Fruit fly (Drosophila melanogaster) whole organism, embryonic: ENCODE results near the gene CG12674.

Experiments used
- CG10565 ChIP-seq: fragments of 200-800 bp; sonication (Bioruptor generic); optimal IDR thresholded peaks from 3 replicates; lab custom pipeline; 2016; ENCODE audit warnings: missing biosample characterization, mild to moderate bottlenecking, missing genetic modification characterization
- CG15514 ChIP-seq: fragments of 200-800 bp; sonication (Bioruptor generic); optimal IDR thresholded peaks from 3 replicates; lab custom pipeline; 2017; ENCODE audit warnings: missing biosample characterization, missing genetic modification characterization, mild to moderate bottlenecking, moderate library complexity, missing genetic modification reagents
- CG9437 ChIP-seq: fragments of 200-800 bp; sonication (Bioruptor generic); optimal IDR thresholded peaks from 2 replicates; lab custom pipeline; 2018; ENCODE audit warnings: missing biosample characterization, mild to moderate bottlenecking, missing genetic modification characterization
- D19B ChIP-seq: fragments of 200-800 bp; sonication (Bioruptor generic); optimal IDR thresholded peaks from 2 replicates; lab custom pipeline; 2017; ENCODE audit warnings: missing biosample characterization, mild to moderate bottlenecking, missing genetic modification characterization
- hth ChIP-seq: fragments of >200 bp; optimal IDR thresholded peaks from 2 replicates; lab custom pipeline; 2017; ENCODE audit warnings: inconsistent platforms
- psq ChIP-seq: fragments of 200-800 bp; sonication (Bioruptor generic); optimal IDR thresholded peaks from 2 replicates; lab custom pipeline; 2017; ENCODE audit warnings: missing biosample characterization, missing genetic modification characterization
- sisA ChIP-seq: fragments of 200-800 bp; sonication (Bioruptor generic); IDR thresholded peaks from 2 replicates; pipeline ENCODE4 v1.3.6; 2022; ENCODE audit warnings: missing biosample characterization, missing genetic modification characterization

- TF ChIP-seq D19B (GFP tag; lab: Kevin White, UChicago) (no peak), hth (lab: Kevin White, UChicago) (no peak), CG10565 (no peak), sisA (no peak), psq (GFP tag; lab: Kevin White, UChicago) (no peak), CG15514 (no peak), CG9437 (GFP tag; lab: Kevin White, UChicago) (no peak)
Observed at dm6 chr2L:2054289-2054688, 25.4 kb upstream of the CG12674 start, which contains the start of gene Or22c.
